Fruit fly (Drosophila melanogaster) whole organism, embryonic: ENCODE measurements around the gene hang.

ENCODE experiments used
- Awh ChIP-seq: fragments of 200-800 bp; sonication (Bioruptor generic); IDR thresholded peaks from 2 replicates; pipeline ENCODE4, ENCODE4 v1.3.6; 2022; ENCODE audit warnings: missing biosample characterization, missing genetic modification characterization
- Bteb2 ChIP-seq: fragments of 200-800 bp; sonication (Bioruptor generic); optimal IDR thresholded peaks from 2 replicates; lab custom pipeline; 2016; ENCODE audit warnings: missing biosample characterization, missing genetic modification characterization
- CG10267 ChIP-seq: fragments of 200-800 bp; sonication (Bioruptor generic); optimal IDR thresholded peaks from 2 replicates; lab custom pipeline; 2018; ENCODE audit warnings: missing biosample characterization, mild to moderate bottlenecking, missing genetic modification characterization, moderate library complexity
- CG13123 ChIP-seq: fragments of 200-800 bp; sonication (Bioruptor generic); optimal IDR thresholded peaks from 2 replicates; lab custom pipeline; 2016; ENCODE audit warnings: missing biosample characterization, missing genetic modification characterization
- CG13287 ChIP-seq: fragments of 200-800 bp; sonication (Bioruptor generic); IDR thresholded peaks from 2 replicates; pipeline ENCODE4 v1.3.6; 2022; ENCODE audit warnings: missing biosample characterization, missing genetic modification characterization; ENCODE audit not compliant: partially characterized antibody
- CG14860 ChIP-seq: fragments of 200-800 bp; sonication (Bioruptor generic); IDR thresholded peaks from 3 replicates; pipeline ENCODE4 v1.3.6; 2022; ENCODE audit warnings: missing biosample characterization, missing genetic modification characterization; ENCODE audit not compliant: partially characterized antibody
- CG17186 ChIP-seq: fragments of 200-800 bp; sonication (Bioruptor generic); optimal IDR thresholded peaks from 3 replicates; lab custom pipeline; 2017; ENCODE audit warnings: missing biosample characterization, missing genetic modification reagents, missing genetic modification characterization
- CG2116 ChIP-seq: fragments of 200-800 bp; sonication (Bioruptor generic); optimal IDR thresholded peaks from 3 replicates; lab custom pipeline; 2018; ENCODE audit warnings: missing biosample characterization, mild to moderate bottlenecking, missing genetic modification characterization
- CG2678 ChIP-seq: fragments of 200-800 bp; sonication (Bioruptor generic); optimal IDR thresholded peaks from 3 replicates; lab custom pipeline; 2019; ENCODE audit warnings: missing biosample characterization, mild to moderate bottlenecking, missing genetic modification characterization, moderate library complexity
- CG2712 ChIP-seq: fragments of 200-800 bp; optimal IDR thresholded peaks from 3 replicates; lab custom pipeline; 2019; ENCODE audit warnings: missing biosample characterization, mild to moderate bottlenecking, missing genetic modification characterization, moderate library complexity
- CG30403 ChIP-seq: fragments of 200-800 bp; sonication (Bioruptor generic); optimal IDR thresholded peaks from 3 replicates; lab custom pipeline; 2016; ENCODE audit warnings: missing biosample characterization, missing genetic modification characterization
- CG31365 ChIP-seq: fragments of 200-800 bp; sonication (Bioruptor generic); optimal IDR thresholded peaks from 2 replicates; lab custom pipeline; 2018; ENCODE audit warnings: missing biosample characterization, mild to moderate bottlenecking, missing genetic modification characterization
- CG34224 ChIP-seq: fragments of 200-800 bp; sonication (Bioruptor generic); IDR thresholded peaks from 3 replicates; pipeline ENCODE4 v1.3.6; 2022; ENCODE audit warnings: missing biosample characterization, missing genetic modification characterization; ENCODE audit not compliant: partially characterized antibody
- CG34422 ChIP-seq: fragments of 200-800 bp; sonication (Bioruptor generic); IDR thresholded peaks from 3 replicates; pipeline ENCODE4 v1.3.6; 2022; ENCODE audit warnings: missing biosample characterization, missing genetic modification characterization
- CG3995 ChIP-seq: fragments of 200-800 bp; sonication (Bioruptor generic); optimal IDR thresholded peaks from 3 replicates; lab custom pipeline; 2016; ENCODE audit warnings: missing biosample characterization, missing genetic modification characterization
- CG4360 ChIP-seq: fragments of 200-800 bp; sonication (Bioruptor generic); IDR thresholded peaks from 2 replicates; pipeline ENCODE4 v1.3.6; 2022; ENCODE audit warnings: missing biosample characterization, missing genetic modification characterization
- Camta ChIP-seq: fragments of 200-800 bp; sonication (Bioruptor generic); optimal IDR thresholded peaks from 2 replicates; lab custom pipeline; 2016; ENCODE audit warnings: missing biosample characterization, missing genetic modification characterization
- CoRest ChIP-seq: fragments of 200-800 bp; sonication (Bioruptor generic); optimal IDR thresholded peaks from 3 replicates; lab custom pipeline; 2018; ENCODE audit warnings: missing biosample characterization, mild to moderate bottlenecking, missing genetic modification characterization, moderate library complexity
- Dfd ChIP-seq, 2 experiments: fragments of >200 bp; optimal IDR thresholded peaks; 2 replicates each; lab custom pipeline; 2017; ENCODE audit warnings: missing biosample characterization in 2 of 2, missing genetic modification characterization in 2 of 2
- Drgx ChIP-seq: fragments of 200-800 bp; sonication (Bioruptor generic); IDR thresholded peaks from 2 replicates; pipeline ENCODE4 v1.3.6; 2022; ENCODE audit warnings: missing biosample characterization, missing genetic modification characterization
- E2f2 ChIP-seq: fragments of 200-800 bp; sonication (Bioruptor generic); IDR thresholded peaks from 2 replicates; pipeline ENCODE4 v1.3.6; 2022; ENCODE audit warnings: missing biosample characterization, missing genetic modification characterization
- Elba2 ChIP-seq: fragments of 200-800 bp; sonication (Bioruptor generic); optimal IDR thresholded peaks from 3 replicates; lab custom pipeline; 2016; ENCODE audit warnings: missing biosample characterization, missing genetic modification characterization
- Fer1 ChIP-seq: fragments of 200-800 bp; sonication (Bioruptor generic); optimal IDR thresholded peaks from 2 replicates; lab custom pipeline; 2017; ENCODE audit warnings: missing biosample characterization, mild to moderate bottlenecking, missing genetic modification characterization
- HLH54F ChIP-seq: fragments of 200-800 bp; sonication (Bioruptor generic); optimal IDR thresholded peaks from 3 replicates; lab custom pipeline; 2016; ENCODE audit warnings: missing biosample characterization, missing genetic modification characterization
- HLHmδ ChIP-seq: fragments of 200-800 bp; sonication (Bioruptor generic); optimal IDR thresholded peaks from 2 replicates; lab custom pipeline; 2018; ENCODE audit warnings: missing biosample characterization, mild to moderate bottlenecking, missing genetic modification characterization, moderate library complexity
- Hr3 ChIP-seq: fragments of 200-800 bp; sonication (Bioruptor generic); optimal IDR thresholded peaks from 3 replicates; lab custom pipeline; 2016; ENCODE audit warnings: missing biosample characterization, missing genetic modification characterization
- Max ChIP-seq: fragments of 200-800 bp; sonication (Bioruptor generic); optimal IDR thresholded peaks from 2 replicates; lab custom pipeline; 2016; ENCODE audit warnings: missing biosample characterization, mild to moderate bottlenecking, missing genetic modification characterization
- Oli ChIP-seq: fragments of 200-800 bp; sonication (Bioruptor generic); optimal IDR thresholded peaks from 2 replicates; lab custom pipeline; 2018; ENCODE audit warnings: missing biosample characterization, mild to moderate bottlenecking, missing genetic modification characterization, moderate library complexity
- Opbp ChIP-seq: fragments of 200-800 bp; sonication (Bioruptor generic); IDR thresholded peaks from 3 replicates; pipeline ENCODE4 v1.3.6; 2022; ENCODE audit warnings: missing biosample characterization, missing genetic modification characterization; ENCODE audit not compliant: partially characterized antibody
- Pdp1 ChIP-seq, 2 experiments: fragments of 200-800 bp; sonication (Bioruptor generic); optimal IDR thresholded peaks; 3 replicates each; lab custom pipeline; 2016; ENCODE audit warnings: missing biosample characterization in 2 of 2, missing genetic modification characterization in 2 of 2, mild to moderate bottlenecking in 1 of 2, moderate library complexity in 1 of 2
- amos ChIP-seq: fragments of 200-800 bp; sonication (Bioruptor generic); IDR thresholded peaks from 2 replicates; pipeline ENCODE4 v1.3.6; 2022; ENCODE audit warnings: missing biosample characterization, missing genetic modification characterization; ENCODE audit not compliant: partially characterized antibody
- bbx ChIP-seq: fragments of 200-800 bp; sonication (Bioruptor generic); IDR thresholded peaks from 2 replicates; pipeline ENCODE4 v1.3.6; 2022; ENCODE audit warnings: missing biosample characterization, missing genetic modification characterization; ENCODE audit not compliant: partially characterized antibody
- ci ChIP-seq: fragments of 200-800 bp; sonication (Bioruptor generic); IDR thresholded peaks from 3 replicates; pipeline ENCODE4 v1.3.6; 2022; ENCODE audit warnings: missing biosample characterization, missing genetic modification characterization
- disco-r ChIP-seq: fragments of 200-800 bp; sonication (Bioruptor generic); optimal IDR thresholded peaks from 2 replicates; lab custom pipeline; 2016; ENCODE audit warnings: missing biosample characterization, missing genetic modification characterization
- ewg ChIP-seq: fragments of 200-800 bp; sonication (Bioruptor generic); optimal IDR thresholded peaks from 3 replicates; lab custom pipeline; 2017; ENCODE audit warnings: mild to moderate bottlenecking, missing biosample characterization, missing genetic modification reagents, missing genetic modification characterization
- fd102C ChIP-seq: fragments of 200-800 bp; sonication (Bioruptor generic); optimal IDR thresholded peaks from 2 replicates; lab custom pipeline; 2018; ENCODE audit warnings: missing biosample characterization, mild to moderate bottlenecking, missing genetic modification characterization, moderate library complexity
- gsb ChIP-seq: fragments of 200-800 bp; sonication (Bioruptor generic); IDR thresholded peaks from 2 replicates; pipeline ENCODE4 v1.3.6; 2022; ENCODE audit warnings: missing biosample characterization, missing genetic modification characterization
- h ChIP-seq: fragments of >200 bp; optimal IDR thresholded peaks from 2 replicates; lab custom pipeline; 2017
- hb ChIP-seq: fragments of 200-800 bp; sonication (Bioruptor generic); IDR thresholded peaks from 3 replicates; pipeline ENCODE4 v1.3.6; 2022; ENCODE audit warnings: missing biosample characterization, missing genetic modification characterization; ENCODE audit not compliant: partially characterized antibody
- jumu ChIP-seq: fragments of 200-800 bp; sonication (Bioruptor generic); optimal IDR thresholded peaks from 3 replicates; lab custom pipeline; 2016; ENCODE audit warnings: missing biosample characterization, missing genetic modification characterization
- knrl ChIP-seq: fragments of 200-800 bp; sonication (Bioruptor generic); IDR thresholded peaks from 3 replicates; pipeline ENCODE4 v1.3.6; 2022; ENCODE audit warnings: missing biosample characterization, missing genetic modification characterization; ENCODE audit not compliant: partially characterized antibody
- lbe ChIP-seq: fragments of 200-800 bp; sonication (Bioruptor generic); optimal IDR thresholded peaks from 2 replicates; lab custom pipeline; 2016; ENCODE audit warnings: missing biosample characterization, mild to moderate bottlenecking, missing genetic modification characterization
- mam ChIP-seq: fragments of 200-800 bp; sonication (Bioruptor generic); optimal IDR thresholded peaks from 3 replicates; lab custom pipeline; 2016; ENCODE audit warnings: missing biosample characterization, missing genetic modification characterization
- nau ChIP-seq: fragments of 200-800 bp; sonication (Bioruptor generic); optimal IDR thresholded peaks from 3 replicates; lab custom pipeline; 2017; ENCODE audit warnings: missing biosample characterization, mild to moderate bottlenecking, missing genetic modification characterization, missing genetic modification reagents
- repo ChIP-seq: fragments of 200-800 bp; sonication (Bioruptor generic); optimal IDR thresholded peaks from 2 replicates; lab custom pipeline; 2016; ENCODE audit warnings: missing biosample characterization, missing genetic modification characterization
- run ChIP-seq: fragments of 200-800 bp; sonication (Bioruptor generic); optimal IDR thresholded peaks from 3 replicates; lab custom pipeline; 2018; ENCODE audit warnings: missing biosample characterization, mild to moderate bottlenecking, missing genetic modification characterization
- trem ChIP-seq: fragments of 200-800 bp; optimal IDR thresholded peaks from 3 replicates; lab custom pipeline; 2019; ENCODE audit warnings: missing biosample characterization, mild to moderate bottlenecking, missing genetic modification characterization, moderate library complexity
- unc-4 ChIP-seq: fragments of 200-800 bp; sonication (Bioruptor generic); IDR thresholded peaks from 2 replicates; pipeline ENCODE4 v1.3.6; 2022; ENCODE audit warnings: missing biosample characterization, missing genetic modification characterization; ENCODE audit not compliant: partially characterized antibody
- usp ChIP-seq: fragments of >200 bp; optimal IDR thresholded peaks from 2 replicates; lab custom pipeline; 2017; ENCODE audit warnings: missing biosample characterization, missing genetic modification characterization

The hang gene

DNA sequence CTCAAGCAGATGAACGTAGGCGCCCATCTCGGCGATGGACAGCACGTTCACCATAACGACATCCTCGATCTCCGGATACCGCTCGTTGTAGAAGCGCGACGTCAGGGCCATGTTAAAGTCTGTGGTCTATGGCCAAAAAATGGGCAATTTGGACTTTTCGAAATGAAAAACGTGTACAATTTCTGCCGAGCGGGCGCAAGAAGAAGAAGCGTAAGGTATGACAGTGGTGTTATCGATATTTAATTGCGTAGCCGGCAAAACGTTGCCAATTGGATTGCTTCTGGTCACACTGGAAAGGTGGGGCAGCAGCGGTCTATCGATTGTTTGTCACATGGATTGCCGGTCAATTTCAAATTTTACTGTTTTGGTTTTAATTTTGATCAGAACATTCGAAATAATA is 24.1 kb downstream of the hang start, which contains the start of gene eIF2alpha (continued):
- peak; percentile 87 for TF ChIP-seq amos (GFP tag; lab: Robert Waterston, UW)
- TF ChIP-seq repo (GFP tag; lab: Kevin White, UChicago), result no peak
- peak; percentile 86 for TF ChIP-seq bbx (GFP tag; lab: Robert Waterston, UW)
- no peak for TF ChIP-seq CoRest (tag; lab: Kevin White, UChicago)
- no peak for TF ChIP-seq CG31365 (tag; lab: Kevin White, UChicago)
- TF ChIP-seq Pdp1 (GFP tag; optimal IDR thresholded peaks at IDR 0.05; lab: Kevin White, UChicago), result peak in 1 of 2 experiments; percentile 50
- TF ChIP-seq Oli, result no peak
- no peak for TF ChIP-seq CG13123 (GFP tag; lab: Kevin White, UChicago)
- no peak for TF ChIP-seq Fer1
- TF ChIP-seq run (tag; lab: Kevin White, UChicago), result no peak
- peak; percentile 90 for TF ChIP-seq E2f2 (GFP tag; lab: Robert Waterston, UW)
- no peak for TF ChIP-seq HLH54F (GFP tag; lab: Kevin White, UChicago)
- TF ChIP-seq Dfd (GFP tag; optimal IDR thresholded peaks at IDR 0.05; lab: Kevin White, UChicago), result no peak
- TF ChIP-seq disco-r, result no peak
- no peak for TF ChIP-seq usp (GFP tag; lab: Kevin White, UChicago)
- TF ChIP-seq Awh (GFP tag; lab: Robert Waterston, UW), result no peak
- TF ChIP-seq unc-4 (GFP tag; lab: Robert Waterston, UW), result peak; percentile 83
- TF ChIP-seq CG2678, result no peak
- TF ChIP-seq CG14860 (GFP tag; lab: Robert Waterston, UW), result peak; percentile 52; the same call in 1 of the 3 replicates
- no peak for TF ChIP-seq h (lab: Kevin White, UChicago)
- TF ChIP-seq hb (GFP tag; lab: Robert Waterston, UW), result peak; percentile 65
- TF ChIP-seq ewg (GFP tag; lab: Kevin White, UChicago), result peak; percentile 42
- TF ChIP-seq CG10267 (tag; lab: Kevin White, UChicago), result peak; percentile 11
- TF ChIP-seq Camta (GFP tag; lab: Kevin White, UChicago), result no peak
- TF ChIP-seq knrl (GFP tag; lab: Robert Waterston, UW), result peak; percentile 73
- peak; percentile 85 for TF ChIP-seq CG13287 (GFP tag; lab: Robert Waterston, UW)
- peak; percentile 57 for TF ChIP-seq CG17186
- TF ChIP-seq Max (GFP tag; lab: Kevin White, UChicago), result peak; percentile 61
- TF ChIP-seq Elba2 (GFP tag; lab: Kevin White, UChicago), result peak; percentile 58
- TF ChIP-seq CG2116 (GFP tag; lab: Kevin White, UChicago), result peak; percentile 94
- TF ChIP-seq HLHmδ (GFP tag; lab: Kevin White, UChicago), result peak; percentile 11
- peak; percentile 81 for TF ChIP-seq Opbp (GFP tag; lab: Robert Waterston, UW)
- TF ChIP-seq CG34224 (GFP tag; lab: Robert Waterston, UW), result peak; percentile 70
- no peak for TF ChIP-seq fd102C

DNA sequence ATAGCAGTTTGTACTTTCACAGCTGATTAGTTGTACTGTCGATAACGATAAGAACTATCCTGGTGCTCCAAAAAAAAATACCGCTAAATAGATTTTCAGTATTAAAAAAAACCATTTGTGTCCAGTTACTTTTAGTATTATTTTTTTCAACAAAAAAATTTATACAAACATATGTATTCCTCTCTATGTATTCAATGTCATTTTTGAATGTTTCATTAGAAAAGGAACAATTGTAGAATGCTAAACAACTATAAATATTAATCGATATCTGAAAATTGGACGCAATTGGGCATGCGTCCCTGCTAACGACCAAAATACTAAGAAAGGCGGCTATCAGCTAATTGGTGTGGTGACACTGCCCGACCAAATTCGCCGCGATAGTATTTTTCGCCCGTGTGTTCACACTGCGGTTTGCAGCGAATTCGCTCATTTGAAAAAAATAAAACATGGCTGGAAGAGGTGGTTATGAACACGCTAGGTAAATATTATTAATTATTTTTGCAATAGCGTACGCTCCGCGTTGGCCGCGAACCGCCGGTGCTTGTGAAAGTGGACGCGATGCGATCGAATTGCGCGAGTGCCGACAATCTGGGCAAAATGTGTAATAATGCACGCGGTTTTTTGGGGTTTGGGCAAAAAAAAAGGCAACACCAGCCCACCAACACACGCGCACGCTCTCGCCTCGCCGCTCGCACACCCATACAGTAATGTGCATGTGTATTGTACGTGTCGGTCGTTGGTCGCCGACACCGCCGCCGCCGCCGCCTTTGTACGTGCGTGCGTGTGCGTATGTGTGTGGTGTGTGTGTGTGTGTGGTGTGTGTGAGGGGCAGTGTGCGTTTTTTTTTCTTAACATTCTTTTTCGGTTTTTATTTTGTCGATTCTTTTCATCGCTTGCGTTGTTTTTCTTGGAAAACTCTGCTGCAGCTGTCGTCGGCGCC is 25.9 kb downstream of the hang start, which contains the start of the genes CG34015 and eIF4H1:
Gene CG34015, minus strand, starts transcription at position 51 of the 940 bp plus-strand sequence.
Gene eIF4H1, plus strand, starts transcription at position 414 of the 940 bp plus-strand sequence.
- TF ChIP-seq lbe (GFP tag; lab: Kevin White, UChicago) (peak; percentile 29), Bteb2 (GFP tag; lab: Kevin White, UChicago) (no peak), Drgx (peak; percentile 74), trem (peak; percentile 52), CG3995 (GFP tag; lab: Kevin White, UChicago) (peak; percentile 46), CG30403 (GFP tag; lab: Kevin White, UChicago) (no peak), CG4360 (no peak), mam (GFP tag; lab: Kevin White, UChicago) (no peak), disco-r (no peak), CG2712 (tag; lab: Kevin White, UChicago) (peak; percentile 10), nau (peak; percentile 4), CG34422 (GFP tag; lab: Robert Waterston, UW) (peak; percentile 68; the same call in 1 of the 3 replicates), jumu (no peak), Hr3 (GFP tag; lab: Kevin White, UChicago) (no peak), ci (GFP tag; lab: Robert Waterston, UW) (no peak), gsb (GFP tag; lab: Robert Waterston, UW) (no peak)
